Worm (Caenorhabditis elegans): Measurements from ENCODE around the gene zig-8.

- TF ChIP-seq W03F9.2 (tag; optimal IDR thresholded peaks at IDR 0.05) (no peak), him-1 (tag; optimal IDR thresholded peaks at IDR 0.05) (no peak), dao-5 (tag; optimal IDR thresholded peaks at IDR 0.05) (no peak)
Observed at ce11 chrIII:13105911-13106310, 13.7 kb upstream of the zig-8 start.

Data from whole organism, L4/young adult.